Worm (Caenorhabditis elegans) whole organism, young adult: Measurements from ENCODE around the gene F52E10.2.
A peak's percentile ranks its signal among the peaks of the same experiment; 100 is the strongest.

Experiments used
- Y53F4B.3 ChIP-seq: fragments of 200-800 bp; sonication (Bioruptor generic); IDR thresholded peaks from 2 replicates; pipeline ENCODE4 v1.3.6; 2022; ENCODE audit warnings: missing genetic modification reagents, missing genetic modification characterization, missing compliant biosample characterization
- Y79H2A.3 ChIP-seq: fragments of 200-800 bp; sonication (Bioruptor generic); conservative IDR thresholded peaks from 2 replicates; pipeline ENCODE4 v1.3.6; 2022; ENCODE audit warnings: missing genetic modification reagents, missing genetic modification characterization, missing compliant biosample characterization
- akir-1 ChIP-seq: fragments of 200-800 bp; sonication (Bioruptor generic); optimal IDR thresholded peaks from 2 replicates; lab custom pipeline; 2018; ENCODE audit warnings: mild to moderate bottlenecking, missing genetic modification characterization, moderate library complexity, missing compliant biosample characterization
- ama-1 ChIP-seq, 3 experiments: fragments of 150-350 bp in 1 of 3; sonication (generic microtip) in 2 of 3; optimal IDR thresholded peaks; 2 replicates each; lab custom pipeline; 2014 to 2018; ENCODE audit warnings: missing biosample characterization in 2 of 3, missing genetic modification characterization in 2 of 3, missing genetic modification reagents in 2 of 3
- attf-5 ChIP-seq: fragments of 200-800 bp; sonication (Bioruptor generic); optimal IDR thresholded peaks from 2 replicates; lab custom pipeline; 2018; ENCODE audit warnings: mild to moderate bottlenecking, missing genetic modification characterization, missing compliant biosample characterization
- bed-1 ChIP-seq: fragments of 200-800 bp; sonication (Bioruptor generic); IDR thresholded peaks from 2 replicates; pipeline ENCODE4 v1.3.6; 2022; ENCODE audit warnings: missing genetic modification reagents, missing genetic modification characterization, missing compliant biosample characterization
- cebp-2 ChIP-seq: fragments of 200-800 bp; sonication (Bioruptor generic); IDR thresholded peaks from 2 replicates; pipeline ENCODE4 v1.3.6; 2022; ENCODE audit warnings: missing genetic modification characterization, missing compliant biosample characterization
- ceh-100 ChIP-seq: fragments of 200-800 bp; sonication (Bioruptor generic); IDR thresholded peaks from 2 replicates; pipeline ENCODE4 v1.3.6; 2022; ENCODE audit warnings: missing genetic modification reagents, missing genetic modification characterization, missing compliant biosample characterization
- hlh-26 ChIP-seq: fragments of 200-800 bp; sonication (Bioruptor generic); conservative IDR thresholded peaks from 2 replicates; pipeline ENCODE4 v1.3.6; 2022; ENCODE audit warnings: missing genetic modification reagents, missing genetic modification characterization, missing compliant biosample characterization
- mcd-1 ChIP-seq: fragments of 200-800 bp; sonication (Bioruptor generic); IDR thresholded peaks from 2 replicates; pipeline ENCODE4 v1.3.6; 2022; ENCODE audit warnings: missing genetic modification reagents, missing genetic modification characterization, missing compliant biosample characterization
- mel-28 ChIP-seq: sonication (generic microtip); optimal IDR thresholded peaks from 2 replicates; lab custom pipeline; 2016; ENCODE audit warnings: borderline replicate concordance, mild to moderate bottlenecking, missing genetic modification characterization, missing compliant biosample characterization
- nhr-27 ChIP-seq: fragments of 200-800 bp; sonication (Bioruptor generic); optimal IDR thresholded peaks from 2 replicates; lab custom pipeline; 2018; ENCODE audit warnings: mild to moderate bottlenecking, missing genetic modification characterization, moderate library complexity, missing compliant biosample characterization
- rec-8 ChIP-seq, 2 experiments: sonication (generic microtip); optimal IDR thresholded peaks; 2 replicates each; lab custom pipeline; 2016; ENCODE audit warnings: mild to moderate bottlenecking in 2 of 2, missing genetic modification characterization in 2 of 2, missing genetic modification reagents in 2 of 2, missing genotype in 2 of 2, missing biosample characterization in 1 of 2, missing compliant biosample characterization in 1 of 2, moderate library complexity in 1 of 2
- snpc-4 ChIP-seq, 5 experiments: fragments of 150-350 bp in 1 of 5; sonication (generic microtip) in 4 of 5; optimal IDR thresholded peaks; 2 replicates each; lab custom pipeline; 2014 to 2018; ENCODE audit warnings: missing genetic modification characterization in 5 of 5, missing biosample characterization in 3 of 5, antibody characterized with exemption in 2 of 5, mild to moderate bottlenecking in 2 of 5, missing compliant biosample characterization in 2 of 5, missing genotype in 2 of 5, moderate library complexity in 2 of 5, missing genetic modification reagents in 1 of 5
- sptf-2 ChIP-seq: fragments of 200-800 bp; sonication (Bioruptor generic); optimal IDR thresholded peaks from 2 replicates; lab custom pipeline; 2018; ENCODE audit warnings: mild to moderate bottlenecking, missing genetic modification characterization, missing compliant biosample characterization
- zfh-2 ChIP-seq: fragments of 200-800 bp; sonication (Bioruptor generic); conservative IDR thresholded peaks from 2 replicates; pipeline ENCODE4 v1.3.6; 2022; ENCODE audit warnings: missing genetic modification reagents, missing genetic modification characterization, missing compliant biosample characterization
- ztf-28 ChIP-seq: fragments of 200-800 bp; sonication (Bioruptor generic); IDR thresholded peaks from 2 replicates; pipeline ENCODE4 v1.3.6; 2022; ENCODE audit warnings: missing genetic modification reagents, missing genetic modification characterization, missing compliant biosample characterization

F52E10.2 gene

DNA sequence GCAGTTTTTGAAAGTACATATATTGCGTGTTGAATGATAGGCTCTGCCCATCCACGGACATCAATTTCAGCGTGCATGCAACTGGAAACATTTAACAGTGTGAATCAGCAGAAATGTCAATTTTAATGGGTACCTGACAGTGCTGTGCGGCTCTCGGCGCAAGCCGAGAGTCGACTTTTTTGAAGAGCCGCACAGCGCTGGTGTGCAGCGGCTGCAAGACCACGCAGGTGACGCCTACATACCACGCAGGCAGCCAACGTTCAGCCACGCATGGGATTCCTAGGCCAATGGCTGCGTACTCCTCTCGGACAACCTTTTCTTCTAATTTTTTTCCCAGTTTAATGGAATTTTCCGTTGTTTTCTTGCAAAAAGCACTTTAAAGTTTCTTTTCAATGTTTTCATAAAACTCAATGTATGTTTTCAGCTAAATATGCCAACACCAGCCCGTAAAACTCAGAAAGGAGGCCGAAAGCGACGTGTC, 38.2 kb downstream of the F52E10.2 start, which contains the start of gene W10G6.1:
Gene W10G6.1 (plus strand): TSS at position 431 of the 481 bp plus-strand sequence.
- TF ChIP-seq zfh-2 (GFP tag; lab: Robert Waterston, UW) (peak; percentile 52; the same call in 1 of the 2 replicates), cebp-2 (GFP tag; lab: Robert Waterston, UW) (no peak), ztf-28 (GFP tag; lab: Robert Waterston, UW) (no peak), mcd-1 (no peak)

DNA sequence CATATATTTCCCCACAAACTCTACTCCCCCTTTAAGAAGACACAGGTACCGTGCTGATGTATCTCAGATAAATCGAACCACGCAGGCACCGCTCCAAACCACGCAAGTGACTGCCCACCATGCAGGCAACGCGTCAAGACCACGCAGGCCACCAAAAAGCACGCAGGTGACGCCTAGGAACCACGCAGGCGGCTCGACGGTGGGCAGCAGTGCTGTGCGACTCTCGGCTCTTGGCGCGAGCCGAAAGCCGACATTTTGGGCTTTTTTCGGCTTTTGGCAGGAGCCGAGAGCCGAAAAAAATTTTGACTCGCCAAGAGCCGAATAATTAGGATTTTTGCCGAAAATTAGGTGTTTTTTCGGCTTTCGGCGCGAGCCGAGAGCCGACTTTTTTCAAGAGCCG, 39.9 kb downstream of the F52E10.2 start:
- TF ChIP-seq rec-8 (tag; optimal IDR thresholded peaks at IDR 0.05; lab: Kevin White, UChicago) (no peak), Y53F4B.3 (GFP tag; lab: Robert Waterston, UW) (no peak), ceh-100 (no peak), zfh-2 (GFP tag; lab: Robert Waterston, UW) (peak; percentile 81), akir-1 (no peak), hlh-26 (no peak), bed-1 (GFP tag; lab: Robert Waterston, UW) (no peak)

DNA sequence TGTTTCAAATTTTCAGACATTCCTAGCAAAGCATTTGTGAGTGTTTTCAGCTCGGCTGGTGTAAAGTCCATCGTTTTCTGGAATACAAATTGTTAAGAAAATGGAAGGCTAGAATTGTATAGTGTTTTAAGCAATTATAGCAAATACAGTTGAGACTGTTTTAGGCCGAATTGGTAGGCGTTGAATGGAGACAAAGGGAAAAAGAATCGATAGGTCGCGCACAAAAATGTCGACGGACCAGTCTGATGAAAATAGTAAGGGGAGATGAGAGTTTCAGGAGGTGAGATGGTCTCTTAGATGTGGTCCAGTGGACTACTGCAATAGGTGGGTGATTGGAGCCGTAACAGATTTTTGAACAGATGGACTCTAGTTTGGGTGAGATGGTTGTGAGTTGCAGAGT, 42.4 kb downstream of the F52E10.2 start:
- TF ChIP-seq ama-1 (optimal IDR thresholded peaks at IDR 0.05; lab: Kevin White, UChicago) (no peak), ama-1 (GFP tag; optimal IDR thresholded peaks at IDR 0.05; lab: Kevin White, UChicago) (no peak), attf-5 (GFP tag; lab: Kevin White, UChicago) (no peak), snpc-4 (GFP tag; optimal IDR thresholded peaks at IDR 0.05; lab: Kevin White, UChicago) (no peak), snpc-4 (tag; optimal IDR thresholded peaks at IDR 0.05; lab: Kevin White, UChicago) (no peak), sptf-2 (no peak), mel-28 (tag; lab: Kevin White, UChicago) (no peak), Y79H2A.3 (GFP tag; lab: Robert Waterston, UW) (no peak), nhr-27 (tag; lab: Kevin White, UChicago) (no peak), Y53F4B.3 (GFP tag; lab: Robert Waterston, UW) (no peak)
